Worm (Caenorhabditis elegans) whole organism, early embryonic: ENCODE results near the gene shpk-1.

Experiments used
- flt-1 ChIP-seq: fragments of 200-800 bp; sonication (Bioruptor generic); IDR thresholded peaks from 2 replicates; pipeline ENCODE4 v1.3.6; 2022; ENCODE audit warnings: missing genetic modification characterization, missing compliant biosample characterization
- pes-1 ChIP-seq: fragments of 200-800 bp; sonication (Bioruptor generic); IDR thresholded peaks from 2 replicates; pipeline ENCODE4 v1.3.6; 2022; ENCODE audit warnings: missing genetic modification reagents, missing genetic modification characterization, missing compliant biosample characterization

DNA sequence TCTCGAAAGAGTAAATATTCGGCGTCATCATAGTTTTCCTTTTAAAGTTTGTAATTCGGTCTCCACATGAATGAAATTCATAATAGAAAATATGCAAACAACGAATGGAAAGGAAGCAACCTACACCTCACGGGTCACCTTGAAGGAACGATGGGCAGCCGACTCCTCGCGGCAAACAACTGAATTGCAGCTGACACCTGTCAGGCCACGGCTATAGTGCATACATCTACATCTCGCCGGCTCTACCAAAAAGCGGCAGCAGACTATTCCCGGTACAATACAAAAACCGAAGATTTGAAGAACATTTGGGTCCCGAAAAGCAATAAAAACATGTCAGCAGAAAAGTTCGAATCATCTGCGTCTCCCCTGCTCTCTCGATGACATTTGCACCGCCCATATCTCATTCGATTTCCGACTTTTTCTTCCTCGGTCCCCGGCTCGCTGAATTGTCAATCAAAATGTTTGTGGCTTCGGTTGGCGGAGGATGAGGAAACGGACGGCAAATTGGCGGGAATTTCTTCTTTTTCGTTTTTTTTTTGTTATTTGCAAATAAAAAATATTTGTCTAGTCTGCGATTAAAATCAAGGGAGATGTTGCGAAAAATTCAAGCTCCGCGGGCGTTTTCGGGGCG lies 28.0 kb downstream of the shpk-1 start:
- TF ChIP-seq pes-1 (GFP tag; lab: Robert Waterston, UW) = no peak
- TF ChIP-seq flt-1 (GFP tag; lab: Robert Waterston, UW) = no peak
